Fruit fly (Drosophila melanogaster) S2 (cell line): Measurements from ENCODE around the gene Rnf146.

Experiments used
- CG8478 ChIP-seq: fragments of >200 bp; optimal IDR thresholded peaks from 2 replicates; lab custom pipeline; 2018
- CTCF ChIP-seq, 2 experiments: fragments of >200 bp; optimal IDR thresholded peaks; 2 replicates each; lab custom pipeline; 2018

The Rnf146 gene

DNA sequence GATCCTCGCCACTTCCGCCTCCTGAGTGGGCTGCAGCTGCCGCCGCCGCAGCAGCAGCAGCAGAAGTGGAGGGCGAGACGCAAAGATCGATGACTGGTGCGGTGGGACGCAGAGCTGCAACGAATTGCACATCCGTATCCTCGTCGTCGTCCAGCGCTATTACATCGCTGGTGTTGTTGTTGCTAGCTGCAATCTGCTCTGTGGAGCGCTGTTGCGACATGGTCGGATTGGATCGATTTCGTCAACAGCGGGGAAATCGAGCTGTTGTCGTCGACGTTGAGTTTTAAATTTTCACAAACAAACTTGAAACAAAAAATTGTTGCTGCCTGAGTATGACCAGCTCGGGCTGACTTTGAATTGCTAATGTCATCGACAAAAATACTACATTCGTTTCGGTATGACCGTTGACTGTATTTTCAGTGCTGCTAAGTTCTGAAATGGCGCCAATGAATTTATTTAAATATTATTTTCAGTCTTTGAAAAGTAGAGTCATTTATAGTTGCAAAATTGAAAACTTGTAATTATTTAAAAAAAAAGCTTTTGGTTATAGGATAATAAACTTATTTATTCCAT is at the start of gene Rnf146:
Gene Rnf146 (minus strand): TSS at position 369 of the 573 bp plus-strand sequence.
- no peak for TF ChIP-seq CTCF (optimal IDR thresholded peaks at IDR 0.05; lab: Kevin White, UChicago)
- no peak for TF ChIP-seq CG8478 (lab: Kevin White, UChicago)

DNA sequence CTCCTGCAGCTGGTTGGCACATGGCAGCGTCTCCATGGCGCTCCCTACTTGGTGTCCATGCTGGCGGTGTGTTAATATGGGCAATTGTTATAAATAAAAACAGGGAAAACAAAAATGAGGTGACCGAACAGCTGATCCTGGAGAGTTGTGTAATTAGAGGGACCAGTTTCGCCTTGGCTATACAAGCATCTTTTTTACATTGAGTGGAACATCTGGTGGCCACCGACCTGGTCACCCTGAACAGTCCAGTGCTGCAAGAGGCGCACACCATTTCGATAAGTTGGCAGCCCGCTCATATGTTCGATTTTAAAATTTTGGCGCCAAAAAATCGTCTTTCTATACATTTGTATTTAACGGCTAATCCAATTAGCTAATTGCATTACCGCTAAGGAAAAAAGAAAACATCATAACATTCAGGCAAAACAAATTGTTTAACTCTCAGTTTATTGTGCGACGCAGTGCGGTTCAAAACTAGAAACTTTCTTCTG is 44.6 kb upstream of the Rnf146 start, which contains the start of the genes CG8765 and Gbeta76C:
Gene CG8765 (minus strand): TSS at position 154 of the 488 bp plus-strand sequence.
Gene Gbeta76C (plus strand): TSS at position 438 of the 488 bp plus-strand sequence.
- TF ChIP-seq CTCF (optimal IDR thresholded peaks at IDR 0.05; lab: Kevin White, UChicago) (peak; percentile 21 to 32), CG8478 (lab: Kevin White, UChicago) (no peak)

DNA sequence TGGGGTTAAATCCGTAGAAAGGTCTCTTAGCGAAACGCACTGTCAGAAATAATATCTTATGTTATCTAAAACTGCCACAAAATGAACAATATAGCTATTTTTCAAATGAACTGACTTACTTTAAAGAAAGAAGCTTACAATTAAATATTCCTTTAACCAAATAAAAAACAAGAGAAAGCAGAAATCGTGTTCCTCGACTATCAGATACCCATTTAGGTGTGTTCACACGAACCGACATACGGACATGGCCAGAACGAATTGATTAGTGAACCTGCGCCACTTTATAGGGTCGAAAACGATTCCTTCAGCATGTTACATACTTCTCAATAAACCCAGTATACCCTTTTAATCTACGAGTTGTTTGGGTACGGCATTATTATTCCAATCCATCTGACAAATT is 40.9 kb upstream of the Rnf146 start:
- TF ChIP-seq CG8478 (lab: Kevin White, UChicago) (no peak), CTCF (optimal IDR thresholded peaks at IDR 0.05; lab: Kevin White, UChicago) (no peak)

- no peak for TF ChIP-seq CTCF (optimal IDR thresholded peaks at IDR 0.05; lab: Kevin White, UChicago)
- no peak for TF ChIP-seq CG8478 (lab: Kevin White, UChicago)
Observed at dm6 chr3L:19682902-19683301, 40.3 kb upstream of the Rnf146 start.

- no peak for TF ChIP-seq CG8478 (lab: Kevin White, UChicago)
- TF ChIP-seq CTCF (optimal IDR thresholded peaks at IDR 0.05; lab: Kevin White, UChicago), result no peak
Observed at dm6 chr3L:19676050-19676449, 33.4 kb upstream of the Rnf146 start.

DNA sequence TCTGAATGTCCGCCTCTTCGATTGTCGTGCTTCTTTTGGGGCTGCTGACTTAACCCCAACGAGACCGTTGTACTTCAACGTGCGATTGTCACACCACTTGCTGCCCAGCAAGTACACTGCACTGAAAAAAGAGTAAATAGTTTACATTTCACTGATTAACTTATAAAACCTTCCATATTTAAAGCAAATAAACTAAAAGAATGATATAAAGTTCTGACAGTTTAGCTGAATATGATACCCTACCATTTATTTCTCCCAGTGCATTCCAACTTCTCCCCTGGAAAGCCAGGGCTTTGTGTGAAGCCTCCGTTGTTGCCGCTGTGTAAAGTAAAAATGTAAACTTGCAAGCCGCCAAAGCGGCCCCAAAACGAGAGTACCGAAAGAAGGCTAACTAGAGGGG is 31.7 kb upstream of the Rnf146 start:
- no peak for TF ChIP-seq CTCF (optimal IDR thresholded peaks at IDR 0.05; lab: Kevin White, UChicago)
- TF ChIP-seq CG8478 (lab: Kevin White, UChicago), result no peak

DNA sequence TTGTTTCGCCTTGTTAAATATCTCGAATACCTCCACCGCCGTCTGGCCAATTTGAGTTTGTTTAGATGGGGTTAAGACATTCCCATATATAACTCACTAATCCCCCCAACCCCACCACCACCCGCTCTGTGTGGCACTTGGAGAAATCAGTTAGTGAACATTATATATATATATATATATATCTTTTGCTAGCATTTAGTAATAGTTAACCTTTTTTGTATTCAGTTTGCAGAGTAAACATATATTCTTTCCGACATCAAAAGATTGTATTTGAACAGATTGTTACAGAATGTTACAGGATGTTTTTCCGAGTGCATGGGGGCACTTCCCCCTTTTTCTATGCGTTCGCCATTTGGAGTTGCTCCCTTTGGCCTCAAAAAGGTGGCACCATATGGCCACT is 27.9 kb upstream of the Rnf146 start:
- TF ChIP-seq CTCF (optimal IDR thresholded peaks at IDR 0.05; lab: Kevin White, UChicago), result no peak
- TF ChIP-seq CG8478 (lab: Kevin White, UChicago), result no peak

DNA sequence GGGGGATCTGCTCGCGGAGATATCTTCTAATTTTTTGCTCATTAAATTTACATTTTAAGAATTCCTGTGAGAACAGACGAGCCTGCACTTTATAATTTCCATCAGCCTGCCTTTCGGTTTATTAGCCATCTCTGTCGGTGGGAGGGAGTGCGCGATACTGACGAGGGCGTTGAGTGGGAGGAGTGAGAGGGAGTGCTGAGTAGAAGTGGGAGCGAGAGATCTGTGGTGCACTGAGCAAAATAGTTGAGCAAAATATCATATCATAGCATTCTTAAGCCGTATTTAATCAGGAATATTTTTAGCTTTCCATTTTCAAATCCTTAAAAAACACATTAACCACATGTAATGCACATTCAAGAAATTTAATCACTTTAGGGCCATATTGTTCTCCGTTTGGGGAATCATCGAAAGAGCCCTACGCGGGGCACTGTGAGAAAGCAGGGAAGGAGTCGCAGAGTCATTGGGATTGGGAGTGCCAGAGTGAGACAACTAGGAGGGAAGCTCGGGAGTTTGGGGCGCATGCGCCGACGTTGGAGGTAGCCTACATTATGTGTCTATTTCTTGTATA is 22.5 kb upstream of the Rnf146 start:
- TF ChIP-seq CTCF (optimal IDR thresholded peaks at IDR 0.05; lab: Kevin White, UChicago) (no peak), CG8478 (lab: Kevin White, UChicago) (no peak)

- TF ChIP-seq CTCF (optimal IDR thresholded peaks at IDR 0.05; lab: Kevin White, UChicago) (no peak), CG8478 (lab: Kevin White, UChicago) (no peak)
Observed at dm6 chr3L:19663605-19664230, 21.1 kb upstream of the Rnf146 start, which contains the start of gene tey. TSS of gene tey (minus strand) at chr3L:19664104.

DNA sequence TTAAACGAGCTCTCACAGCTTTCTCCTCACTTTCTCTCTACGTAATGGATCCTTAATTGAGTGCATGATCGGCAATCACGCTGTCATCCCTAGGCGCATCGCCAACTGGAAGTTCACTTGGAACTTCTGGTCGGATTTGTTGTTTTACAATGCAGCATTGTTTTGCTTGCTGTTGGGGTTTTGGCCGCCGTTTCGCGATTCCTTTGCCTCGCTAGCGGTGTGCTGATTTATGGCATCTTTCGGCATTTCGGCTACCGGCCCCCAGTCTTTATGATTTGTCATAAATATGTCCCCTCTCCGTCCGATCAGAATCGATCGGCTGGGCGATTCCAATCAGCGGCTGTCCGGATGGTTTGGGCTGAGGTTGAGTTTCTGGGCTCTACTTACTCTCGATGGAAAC is 20.3 kb upstream of the Rnf146 start:
- TF ChIP-seq CTCF (optimal IDR thresholded peaks at IDR 0.05; lab: Kevin White, UChicago) (no peak), CG8478 (lab: Kevin White, UChicago) (no peak)

dm6 chr3L:19655923-19656322 is 13.3 kb upstream of the Rnf146 start:
- no peak for TF ChIP-seq CG8478 (lab: Kevin White, UChicago)
- no peak for TF ChIP-seq CTCF (optimal IDR thresholded peaks at IDR 0.05; lab: Kevin White, UChicago)

DNA sequence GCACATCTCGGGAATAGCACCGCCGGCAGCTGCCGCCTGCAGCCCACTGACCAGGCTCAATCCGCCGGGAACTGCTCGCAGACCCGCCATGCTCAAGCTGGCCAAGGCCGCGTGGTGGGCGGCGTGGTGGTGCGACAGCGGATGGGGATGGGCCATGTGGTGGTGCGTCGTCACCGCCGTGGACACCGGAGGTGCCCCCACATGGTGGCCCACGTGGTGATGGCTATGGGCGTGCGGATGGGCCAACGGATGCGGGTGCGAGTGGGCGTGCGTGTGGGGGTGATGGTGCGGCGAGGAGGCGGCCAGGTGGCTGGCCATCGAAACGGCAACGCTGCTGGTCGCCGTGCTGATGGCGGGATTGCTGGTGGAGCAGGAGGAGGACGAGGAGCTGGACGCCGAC is 10.9 kb upstream of the Rnf146 start:
- no peak for TF ChIP-seq CG8478 (lab: Kevin White, UChicago)
- TF ChIP-seq CTCF (optimal IDR thresholded peaks at IDR 0.05; lab: Kevin White, UChicago), result no peak

dm6 chr3L:19650588-19650987 is 8.0 kb upstream of the Rnf146 start:
- TF ChIP-seq CTCF (optimal IDR thresholded peaks at IDR 0.05; lab: Kevin White, UChicago) (peak in 1 of 2 experiments; percentile 52), CG8478 (lab: Kevin White, UChicago) (no peak)

DNA sequence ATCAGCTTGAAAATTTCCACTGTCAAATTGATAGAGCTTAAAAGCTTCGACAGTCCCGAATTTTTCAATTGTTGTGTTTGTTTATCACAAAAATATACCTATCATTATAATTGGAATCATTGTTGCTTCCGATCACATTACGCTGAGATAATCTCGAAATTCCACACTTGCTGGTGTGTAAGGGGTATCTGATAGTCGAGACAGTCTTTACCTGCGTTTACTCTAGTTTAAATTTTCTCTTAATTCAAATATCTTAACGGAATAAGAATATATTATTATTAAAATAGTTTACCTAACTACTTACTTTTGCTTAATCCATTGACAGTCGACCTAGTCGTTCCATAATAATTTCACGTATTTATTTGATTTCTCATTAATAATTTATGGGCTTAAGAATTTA is 7.5 kb upstream of the Rnf146 start:
- TF ChIP-seq CTCF (optimal IDR thresholded peaks at IDR 0.05; lab: Kevin White, UChicago), result no peak
- no peak for TF ChIP-seq CG8478 (lab: Kevin White, UChicago)

DNA sequence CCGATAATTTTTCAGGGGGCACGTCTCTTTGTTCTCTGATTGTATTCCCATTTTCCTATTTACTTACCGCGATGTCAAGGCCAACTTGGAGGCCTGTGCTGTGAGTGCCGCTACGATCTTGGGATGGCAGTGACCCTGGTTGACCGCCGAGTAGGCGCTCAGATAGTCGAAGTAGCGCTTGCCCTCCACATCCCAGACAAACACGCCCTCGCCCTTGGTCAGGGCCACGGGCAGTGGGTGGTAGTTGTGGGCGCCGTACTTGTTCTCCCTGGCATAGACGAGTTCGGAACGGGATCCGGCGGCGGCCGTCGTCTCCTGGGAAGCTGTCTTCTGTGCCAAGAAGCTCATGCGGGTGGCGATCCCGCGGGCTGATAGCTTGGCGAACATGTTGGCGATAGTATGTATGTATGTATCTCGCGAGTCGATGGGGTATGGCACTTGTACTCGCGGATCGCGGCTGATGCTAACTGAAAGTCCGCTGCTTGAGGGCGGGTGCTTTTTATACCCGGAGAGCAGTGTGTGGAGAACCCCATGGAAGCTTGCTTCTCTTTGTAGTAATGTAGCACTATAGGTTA is 6.8 kb upstream of the Rnf146 start, which contains the start of gene Oat:
Gene Oat (minus strand): TSS at position 478 of the 575 bp plus-strand sequence.
- TF ChIP-seq CTCF (optimal IDR thresholded peaks at IDR 0.05; lab: Kevin White, UChicago), result no peak
- TF ChIP-seq CG8478 (lab: Kevin White, UChicago), result no peak
